Fruit fly (Drosophila melanogaster): ENCODE measurements around the gene Yp3.

The Yp3 gene

DNA sequence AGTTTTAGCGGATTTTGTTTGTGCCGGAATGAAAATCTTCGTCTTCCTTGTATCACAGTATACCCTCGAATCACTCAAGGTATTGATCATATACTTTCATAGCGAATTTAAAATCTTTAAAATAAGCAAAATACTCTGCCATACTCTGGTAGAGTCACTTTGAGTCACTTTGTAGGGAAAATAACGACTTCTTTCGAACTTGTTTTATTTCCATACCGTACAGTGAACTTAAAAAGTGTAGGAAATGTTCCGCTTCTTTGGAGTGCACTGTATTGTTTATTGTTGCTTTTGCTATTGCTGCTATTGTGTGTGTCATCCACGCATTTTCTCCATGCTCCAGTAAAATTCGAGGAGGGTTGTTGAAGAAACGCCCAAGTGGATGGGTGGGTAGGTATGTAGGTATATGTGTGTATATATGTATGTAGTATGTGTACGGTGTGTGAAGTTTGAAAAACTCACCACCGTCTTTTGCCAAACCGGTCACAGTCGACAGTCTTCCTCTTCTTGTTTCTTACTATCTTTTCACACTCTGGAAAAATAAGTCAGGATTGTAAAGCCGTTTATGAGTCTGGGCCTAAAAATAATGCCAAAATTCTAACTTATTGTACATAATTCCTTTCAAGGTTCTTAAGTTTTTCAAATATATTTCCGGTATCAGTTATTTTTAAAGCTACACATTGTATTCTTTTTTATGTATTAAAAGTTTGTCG lies 29.8 kb downstream of the Yp3 start:
- no peak for TF ChIP-seq psq (optimal IDR thresholded peaks at IDR 0.05)
- TF ChIP-seq Sin3A (optimal IDR thresholded peaks at IDR 0.05), result no peak
- no peak for TF ChIP-seq Myc (optimal IDR thresholded peaks at IDR 0.05)
- TF ChIP-seq insv (optimal IDR thresholded peaks at IDR 0.05), result no peak
- TF ChIP-seq ttk (optimal IDR thresholded peaks at IDR 0.05), result no peak
- no peak for TF ChIP-seq h (optimal IDR thresholded peaks at IDR 0.05)

- no peak for TF ChIP-seq h (optimal IDR thresholded peaks at IDR 0.05)
- no peak for TF ChIP-seq Sin3A (optimal IDR thresholded peaks at IDR 0.05)
- TF ChIP-seq Myc (optimal IDR thresholded peaks at IDR 0.05), result no peak
Measured at dm6 chrX:13791011-13791410, 31.7 kb downstream of the Yp3 start, which contains the start of gene CG10993. Gene CG10993, minus strand, starts transcription at chrX:13791111.

DNA sequence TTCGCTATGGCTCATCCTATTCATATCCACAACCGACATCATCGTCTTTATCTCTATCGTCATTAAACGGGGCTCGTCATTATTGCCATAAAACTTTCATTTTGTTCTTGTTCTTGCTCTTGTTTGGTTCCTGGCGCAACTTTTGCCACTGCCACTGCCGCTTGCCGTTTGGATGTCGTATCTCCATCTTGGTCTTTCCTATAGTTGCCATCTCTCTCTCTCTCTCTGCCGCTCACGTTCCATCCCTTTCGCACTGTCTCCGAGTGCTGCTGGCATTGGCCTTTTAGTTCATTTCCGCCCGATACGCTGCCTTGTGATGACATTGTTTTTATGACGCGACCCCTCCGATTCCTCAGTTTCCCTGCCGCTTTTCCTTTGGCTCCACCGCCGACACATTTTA lies 33.1 kb downstream of the Yp3 start:
- TF ChIP-seq insv (optimal IDR thresholded peaks at IDR 0.05) (no peak), Sin3A (optimal IDR thresholded peaks at IDR 0.05) (no peak), h (optimal IDR thresholded peaks at IDR 0.05) (no peak), ttk (optimal IDR thresholded peaks at IDR 0.05) (no peak), psq (optimal IDR thresholded peaks at IDR 0.05) (no peak), Myc (optimal IDR thresholded peaks at IDR 0.05) (no peak)

- TF ChIP-seq Myc (optimal IDR thresholded peaks at IDR 0.05) (no peak), h (optimal IDR thresholded peaks at IDR 0.05) (no peak), insv (optimal IDR thresholded peaks at IDR 0.05) (no peak), Sin3A (optimal IDR thresholded peaks at IDR 0.05) (no peak), ttk (optimal IDR thresholded peaks at IDR 0.05) (no peak), psq (optimal IDR thresholded peaks at IDR 0.05) (no peak)
Measured at dm6 chrX:13797538-13797937, 38.2 kb downstream of the Yp3 start, which contains the start of gene CG10996. Gene CG10996, minus strand, starts transcription at chrX:13797638.

DNA sequence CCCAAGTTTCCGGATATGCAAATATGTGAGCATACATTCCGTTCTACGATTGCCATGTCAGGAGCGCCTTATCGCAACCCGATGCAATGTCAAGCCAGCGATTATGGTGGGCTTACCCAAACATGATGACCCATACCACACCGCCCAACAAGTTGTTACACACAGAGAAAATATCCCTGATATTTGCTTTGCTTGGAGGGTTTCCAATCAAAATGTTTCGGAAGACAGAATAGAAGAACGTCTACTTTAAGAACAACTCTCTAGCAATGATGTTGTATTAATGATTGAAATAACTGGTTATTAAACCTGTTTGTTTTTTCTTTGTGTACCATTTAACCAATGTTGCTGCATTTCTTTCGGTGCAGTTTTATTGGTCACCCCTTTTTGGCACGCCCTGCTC lies 41.3 kb downstream of the Yp3 start:
- TF ChIP-seq Sin3A (optimal IDR thresholded peaks at IDR 0.05) (no peak), h (optimal IDR thresholded peaks at IDR 0.05) (no peak), Myc (optimal IDR thresholded peaks at IDR 0.05) (no peak), ttk (optimal IDR thresholded peaks at IDR 0.05) (no peak), insv (optimal IDR thresholded peaks at IDR 0.05) (no peak), psq (optimal IDR thresholded peaks at IDR 0.05) (no peak)

- TF ChIP-seq psq (optimal IDR thresholded peaks at IDR 0.05) (no peak), ttk (optimal IDR thresholded peaks at IDR 0.05) (no peak), h (optimal IDR thresholded peaks at IDR 0.05) (no peak), insv (optimal IDR thresholded peaks at IDR 0.05) (no peak), Sin3A (optimal IDR thresholded peaks at IDR 0.05) (no peak), Myc (optimal IDR thresholded peaks at IDR 0.05) (no peak)
Measured at dm6 chrX:13804398-13804797, 45.1 kb downstream of the Yp3 start.

DNA sequence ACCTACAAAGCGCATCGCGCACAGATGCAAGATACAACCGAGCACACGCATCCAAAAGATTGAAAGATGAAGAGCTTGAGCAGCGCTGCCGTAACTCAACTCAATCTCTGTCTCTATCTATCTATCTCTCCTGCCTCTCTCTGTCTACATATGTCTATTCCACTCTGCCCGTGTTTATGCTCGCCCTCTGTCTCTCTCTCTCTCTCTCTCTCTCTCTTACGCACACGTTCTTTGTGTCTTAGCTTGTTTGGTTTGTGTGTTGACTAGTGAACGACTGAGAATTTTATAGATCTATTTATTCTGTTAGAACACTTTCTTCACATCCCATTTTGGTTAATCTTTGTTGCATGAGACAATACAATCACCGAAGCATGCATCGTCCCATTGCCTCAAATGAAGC lies 46.2 kb downstream of the Yp3 start:
- no peak for TF ChIP-seq psq (optimal IDR thresholded peaks at IDR 0.05)
- TF ChIP-seq insv (optimal IDR thresholded peaks at IDR 0.05), result no peak
- no peak for TF ChIP-seq h (optimal IDR thresholded peaks at IDR 0.05)

All from Kc167 (cell line).